Fruit fly (Drosophila melanogaster): ENCODE results near the gene Meltrin.

DNA sequence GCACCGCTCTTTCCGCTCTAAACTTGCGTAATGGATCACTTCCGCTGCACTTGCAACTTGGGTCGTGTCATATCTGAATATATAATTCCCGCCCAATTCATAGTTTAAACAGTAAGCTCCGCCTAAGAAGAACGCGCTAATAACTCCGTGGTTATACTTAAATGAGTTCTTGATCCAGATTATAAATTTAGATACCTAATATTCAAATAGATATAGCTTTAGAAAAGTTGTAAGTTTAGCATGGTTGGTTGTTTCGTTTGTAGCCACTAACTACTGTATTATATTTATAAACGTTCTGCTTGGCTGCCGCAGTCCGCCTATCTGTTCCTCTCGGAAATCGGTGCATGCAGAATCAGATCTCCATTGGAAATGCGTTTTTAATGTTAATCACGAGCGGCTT is 45.8 kb upstream of the Meltrin start:
- TF ChIP-seq Med (GFP tag) (peak; percentile 77), CG18476 (GFP tag; optimal IDR thresholded peaks at IDR 0.05) (peak; percentile 37), wdn (GFP tag; IDR thresholded peaks at IDR 0.05) (no peak), repo (GFP tag; optimal IDR thresholded peaks at IDR 0.05) (no peak), dati (GFP tag; IDR thresholded peaks at IDR 0.05) (0 out of 2 replicates have a peak, but pooled peaks have one; percentile 32)

All from whole organism, embryonic.